Fruit fly (Drosophila melanogaster): Measurements from ENCODE around the gene GCS1.
A peak's percentile ranks its signal among the peaks of the same experiment; 100 is the strongest.

GCS1 gene

dm6 chrX:11355708-11356174 is 7.9 kb upstream of the GCS1 start, which contains the start of gene dsh (continued):
- peak; percentile 23; the same call in 1 of the 2 replicates for TF ChIP-seq CG6689 (GFP tag; IDR thresholded peaks at IDR 0.05)
- TF ChIP-seq sd (tag; optimal IDR thresholded peaks at IDR 0.05), result peak; percentile 79
- TF ChIP-seq sna (GFP tag; IDR thresholded peaks at IDR 0.05; ENCODE audit: partially characterized antibody), result 0 out of 2 replicates have a peak, but pooled peaks have one; percentile 29
- peak; percentile 32 for TF ChIP-seq YL-1 (GFP tag; optimal IDR thresholded peaks at IDR 0.05)
- TF ChIP-seq CG7357 (GFP tag; IDR thresholded peaks at IDR 0.05), result no peak
- TF ChIP-seq CG13123 (GFP tag; optimal IDR thresholded peaks at IDR 0.05), result no peak
- no peak for TF ChIP-seq wor (GFP tag; IDR thresholded peaks at IDR 0.05)
- TF ChIP-seq HLH3B (GFP tag; IDR thresholded peaks at IDR 0.05), result no peak
- TF ChIP-seq Opbp (GFP tag; IDR thresholded peaks at IDR 0.05; ENCODE audit: partially characterized antibody), result 0 out of 3 replicates have a peak, but pooled peaks have one; percentile 6
- TF ChIP-seq slou (GFP tag; optimal IDR thresholded peaks at IDR 0.05), result no peak
- TF ChIP-seq btn (GFP tag; optimal IDR thresholded peaks at IDR 0.05), result no peak
- no peak for TF ChIP-seq CG10321 (GFP tag; IDR thresholded peaks at IDR 0.05)
- no peak for TF ChIP-seq hb (GFP tag; IDR thresholded peaks at IDR 0.05; ENCODE audit: partially characterized antibody)
- no peak for TF ChIP-seq en (GFP tag; optimal IDR thresholded peaks at IDR 0.05)
- TF ChIP-seq CG4424 (GFP tag; optimal IDR thresholded peaks at IDR 0.05), result no peak
- no peak for TF ChIP-seq Atf6 (GFP tag; IDR thresholded peaks at IDR 0.05)
- no peak for TF ChIP-seq Med (GFP tag)
- no peak for TF ChIP-seq D (optimal IDR thresholded peaks at IDR 0.05)
- no peak for TF ChIP-seq D (GFP tag; optimal IDR thresholded peaks at IDR 0.05)
- TF ChIP-seq pros (GFP tag; optimal IDR thresholded peaks at IDR 0.05), result no peak
- no peak for TF ChIP-seq dmrt99B (tag; optimal IDR thresholded peaks at IDR 0.05)
- no peak for TF ChIP-seq Drgx (GFP tag; IDR thresholded peaks at IDR 0.05)
- TF ChIP-seq Gug (GFP tag; IDR thresholded peaks at IDR 0.05), result no peak
- no peak for TF ChIP-seq CG16779 (GFP tag; IDR thresholded peaks at IDR 0.05)
- no peak for TF ChIP-seq CG6254 (GFP tag; optimal IDR thresholded peaks at IDR 0.05)
- TF ChIP-seq oc (tag; optimal IDR thresholded peaks at IDR 0.05), result no peak
- TF ChIP-seq CG12769 (tag; optimal IDR thresholded peaks at IDR 0.05), result no peak
- TF ChIP-seq CG8281 (tag; optimal IDR thresholded peaks at IDR 0.05), result no peak
- peak; percentile 45 for TF ChIP-seq hbn (GFP tag; IDR thresholded peaks at IDR 0.05; ENCODE audit: partially characterized antibody)
- TF ChIP-seq sim (GFP tag; IDR thresholded peaks at IDR 0.05), result no peak
- no peak for TF ChIP-seq emc (GFP tag; optimal IDR thresholded peaks at IDR 0.05)
- TF ChIP-seq NC2α (GFP tag; optimal IDR thresholded peaks at IDR 0.05), result no peak
- no peak for TF ChIP-seq CG10366 (GFP tag; IDR thresholded peaks at IDR 0.05)
- TF ChIP-seq Hmx (GFP tag; optimal IDR thresholded peaks at IDR 0.05), result no peak
- no peak for TF ChIP-seq CG13624 (GFP tag; optimal IDR thresholded peaks at IDR 0.05)
- no peak for TF ChIP-seq az2 (GFP tag; optimal IDR thresholded peaks at IDR 0.05)
- TF ChIP-seq gfzf (GFP tag; optimal IDR thresholded peaks at IDR 0.05), result peak; percentile 82
- TF ChIP-seq Nf-YA (GFP tag; IDR thresholded peaks at IDR 0.05), result no peak
- peak; percentile 9 for TF ChIP-seq Ets97D (GFP tag; optimal IDR thresholded peaks at IDR 0.05)
- no peak for TF ChIP-seq onecut (GFP tag; IDR thresholded peaks at IDR 0.05)
- TF ChIP-seq Kr (GFP tag; optimal IDR thresholded peaks at IDR 0.05), result no peak
- peak; percentile 86 for TF ChIP-seq sens (GFP tag)
- TF ChIP-seq GATAe (GFP tag; conservative IDR thresholded peaks at IDR 0.05), result no peak
- TF ChIP-seq peb (GFP tag; IDR thresholded peaks at IDR 0.05), result no peak
- no peak for TF ChIP-seq aop (GFP tag; IDR thresholded peaks at IDR 0.05)
- TF ChIP-seq CG34376 (GFP tag; optimal IDR thresholded peaks at IDR 0.05), result no peak
- TF ChIP-seq Stat92E (GFP tag; optimal IDR thresholded peaks at IDR 0.05), result peak in 1 of 3 experiments; percentile 1
- peak; percentile 15 for TF ChIP-seq CG15514 (GFP tag; optimal IDR thresholded peaks at IDR 0.05)
- no peak for TF ChIP-seq CG12236 (GFP tag; optimal IDR thresholded peaks at IDR 0.05)
- no peak for TF ChIP-seq prd (optimal IDR thresholded peaks at IDR 0.05)
- TF ChIP-seq prd (GFP tag; IDR thresholded peaks at IDR 0.05), result 0 out of 3 replicates have a peak, but pooled peaks have one; percentile 14
- TF ChIP-seq HLH4C (GFP tag; IDR thresholded peaks at IDR 0.05; ENCODE audit: partially characterized antibody), result peak; percentile 40; the same call in 1 of the 3 replicates
